Worm (Caenorhabditis elegans): Measurements from ENCODE around the gene F38B2.6.

The F38B2.6 gene

ce11 chrX:11281148-11281547 is at the start of gene F38B2.6:
Gene F38B2.6, minus strand, starts transcription at chrX:11281248.
- TF ChIP-seq ets-7 (tag; optimal IDR thresholded peaks at IDR 0.05) = no peak
- no peak for TF ChIP-seq tbx-37 (GFP tag; conservative IDR thresholded peaks at IDR 0.05)
- no peak for TF ChIP-seq flt-1 (GFP tag; IDR thresholded peaks at IDR 0.05)
- TF ChIP-seq F13C5.2 (tag; optimal IDR thresholded peaks at IDR 0.05) = no peak
- TF ChIP-seq hmg-4 (GFP tag; optimal IDR thresholded peaks at IDR 0.05) = no peak
- no peak for TF ChIP-seq hnd-1 (tag; optimal IDR thresholded peaks at IDR 0.05)
- TF ChIP-seq sea-1 (GFP tag; conservative IDR thresholded peaks at IDR 0.05) = no peak
- no peak for TF ChIP-seq hmbx-1 (tag; optimal IDR thresholded peaks at IDR 0.05)
- TF ChIP-seq tbx-11 (GFP tag; IDR thresholded peaks at IDR 0.05) = no peak
- no peak for TF ChIP-seq pes-1 (GFP tag; IDR thresholded peaks at IDR 0.05)
- TF ChIP-seq ama-1 (optimal IDR thresholded peaks at IDR 0.05) = no peak
- no peak for TF ChIP-seq tra-4 (tag; optimal IDR thresholded peaks at IDR 0.05)
- TF ChIP-seq aly-1 (tag; optimal IDR thresholded peaks at IDR 0.05) = no peak
- no peak for TF ChIP-seq ceh-36 (tag; optimal IDR thresholded peaks at IDR 0.05)
- TF ChIP-seq B0310.2 (tag; optimal IDR thresholded peaks at IDR 0.05) = no peak
- TF ChIP-seq scrt-1 (GFP tag; IDR thresholded peaks at IDR 0.05) = no peak
- no peak for TF ChIP-seq ceh-13 (GFP tag; optimal IDR thresholded peaks at IDR 0.05)

ce11 chrX:11329424-11329823 is 48.4 kb upstream of the F38B2.6 start, which contains the start of gene npr-9:
Gene npr-9, plus strand, starts transcription at chrX:11329724.
- no peak for TF ChIP-seq scrt-1 (GFP tag; IDR thresholded peaks at IDR 0.05)
- no peak for TF ChIP-seq sea-1 (GFP tag; conservative IDR thresholded peaks at IDR 0.05)
- TF ChIP-seq tra-4 (tag; optimal IDR thresholded peaks at IDR 0.05) = no peak
- no peak for TF ChIP-seq F13C5.2 (tag; optimal IDR thresholded peaks at IDR 0.05)
- no peak for TF ChIP-seq ets-7 (tag; optimal IDR thresholded peaks at IDR 0.05)
- TF ChIP-seq hmbx-1 (tag; optimal IDR thresholded peaks at IDR 0.05) = no peak
- no peak for TF ChIP-seq tbx-11 (GFP tag; IDR thresholded peaks at IDR 0.05)
- TF ChIP-seq hnd-1 (tag; optimal IDR thresholded peaks at IDR 0.05) = no peak
- no peak for TF ChIP-seq pes-1 (GFP tag; IDR thresholded peaks at IDR 0.05)
- TF ChIP-seq hmg-4 (GFP tag; optimal IDR thresholded peaks at IDR 0.05) = no peak
- TF ChIP-seq tbx-37 (GFP tag; conservative IDR thresholded peaks at IDR 0.05) = no peak

ce11 chrX:11328710-11329109 is 47.7 kb upstream of the F38B2.6 start:
- TF ChIP-seq F13C5.2 (tag; optimal IDR thresholded peaks at IDR 0.05) = no peak
- no peak for TF ChIP-seq pes-1 (GFP tag; IDR thresholded peaks at IDR 0.05)
- no peak for TF ChIP-seq flt-1 (GFP tag; IDR thresholded peaks at IDR 0.05)
- no peak for TF ChIP-seq hmbx-1 (tag; optimal IDR thresholded peaks at IDR 0.05)
- TF ChIP-seq ceh-13 (GFP tag; optimal IDR thresholded peaks at IDR 0.05) = no peak
- no peak for TF ChIP-seq tbx-11 (GFP tag; IDR thresholded peaks at IDR 0.05)

- TF ChIP-seq flt-1 (GFP tag; IDR thresholded peaks at IDR 0.05) (no peak), ceh-13 (GFP tag; optimal IDR thresholded peaks at IDR 0.05) (no peak), B0310.2 (tag; optimal IDR thresholded peaks at IDR 0.05) (no peak), tbx-37 (GFP tag; conservative IDR thresholded peaks at IDR 0.05) (no peak), hmbx-1 (tag; optimal IDR thresholded peaks at IDR 0.05) (no peak)
Observed at ce11 chrX:11326827-11327226, 45.8 kb upstream of the F38B2.6 start, which contains the start of gene ZK455.5. Gene ZK455.5, minus strand, starts transcription at chrX:11326927.

ce11 chrX:11324240-11324639 is 43.2 kb upstream of the F38B2.6 start, which contains the start of gene asm-2:
Gene asm-2, minus strand, starts transcription at chrX:11324251.
- TF ChIP-seq tbx-37 (GFP tag; conservative IDR thresholded peaks at IDR 0.05) = no peak

- TF ChIP-seq ets-7 (tag; optimal IDR thresholded peaks at IDR 0.05) (no peak), hmbx-1 (tag; optimal IDR thresholded peaks at IDR 0.05) (no peak), sea-1 (GFP tag; conservative IDR thresholded peaks at IDR 0.05) (no peak), scrt-1 (GFP tag; IDR thresholded peaks at IDR 0.05) (no peak), tbx-11 (GFP tag; IDR thresholded peaks at IDR 0.05) (no peak), tra-4 (tag; optimal IDR thresholded peaks at IDR 0.05) (no peak), flt-1 (GFP tag; IDR thresholded peaks at IDR 0.05) (no peak), hmg-4 (GFP tag; optimal IDR thresholded peaks at IDR 0.05) (no peak), ceh-13 (GFP tag; optimal IDR thresholded peaks at IDR 0.05) (no peak), F13C5.2 (tag; optimal IDR thresholded peaks at IDR 0.05) (no peak), ceh-36 (tag; optimal IDR thresholded peaks at IDR 0.05) (no peak), hnd-1 (tag; optimal IDR thresholded peaks at IDR 0.05) (no peak), ama-1 (optimal IDR thresholded peaks at IDR 0.05) (no peak), B0310.2 (tag; optimal IDR thresholded peaks at IDR 0.05) (no peak), aly-1 (tag; optimal IDR thresholded peaks at IDR 0.05) (no peak)
Observed at ce11 chrX:11323225-11323624, 42.2 kb upstream of the F38B2.6 start.

- no peak for TF ChIP-seq pes-1 (GFP tag; IDR thresholded peaks at IDR 0.05)
- no peak for TF ChIP-seq hmg-4 (GFP tag; optimal IDR thresholded peaks at IDR 0.05)
- no peak for TF ChIP-seq tbx-11 (GFP tag; IDR thresholded peaks at IDR 0.05)
- TF ChIP-seq tra-4 (tag; optimal IDR thresholded peaks at IDR 0.05) = no peak
- no peak for TF ChIP-seq ama-1 (optimal IDR thresholded peaks at IDR 0.05)
- TF ChIP-seq hmbx-1 (tag; optimal IDR thresholded peaks at IDR 0.05) = no peak
- no peak for TF ChIP-seq F13C5.2 (tag; optimal IDR thresholded peaks at IDR 0.05)
- TF ChIP-seq tbx-37 (GFP tag; conservative IDR thresholded peaks at IDR 0.05) = no peak
- TF ChIP-seq scrt-1 (GFP tag; IDR thresholded peaks at IDR 0.05) = no peak
- no peak for TF ChIP-seq ets-7 (tag; optimal IDR thresholded peaks at IDR 0.05)
- no peak for TF ChIP-seq aly-1 (tag; optimal IDR thresholded peaks at IDR 0.05)
- no peak for TF ChIP-seq hnd-1 (tag; optimal IDR thresholded peaks at IDR 0.05)
- no peak for TF ChIP-seq sea-1 (GFP tag; conservative IDR thresholded peaks at IDR 0.05)
- no peak for TF ChIP-seq ceh-36 (tag; optimal IDR thresholded peaks at IDR 0.05)
- no peak for TF ChIP-seq flt-1 (GFP tag; IDR thresholded peaks at IDR 0.05)
- TF ChIP-seq B0310.2 (tag; optimal IDR thresholded peaks at IDR 0.05) = no peak
- TF ChIP-seq ceh-13 (GFP tag; optimal IDR thresholded peaks at IDR 0.05) = no peak
Observed at ce11 chrX:11317939-11318338, 36.9 kb upstream of the F38B2.6 start, which contains the start of gene hizr-1. Gene hizr-1, plus strand, starts transcription at chrX:11318278.

- no peak for TF ChIP-seq ceh-13 (GFP tag; optimal IDR thresholded peaks at IDR 0.05)
- TF ChIP-seq hmg-4 (GFP tag; optimal IDR thresholded peaks at IDR 0.05) = no peak
- TF ChIP-seq tbx-11 (GFP tag; IDR thresholded peaks at IDR 0.05) = no peak
- no peak for TF ChIP-seq aly-1 (tag; optimal IDR thresholded peaks at IDR 0.05)
- no peak for TF ChIP-seq hmbx-1 (tag; optimal IDR thresholded peaks at IDR 0.05)
- no peak for TF ChIP-seq pes-1 (GFP tag; IDR thresholded peaks at IDR 0.05)
- TF ChIP-seq B0310.2 (tag; optimal IDR thresholded peaks at IDR 0.05) = no peak
- TF ChIP-seq ceh-36 (tag; optimal IDR thresholded peaks at IDR 0.05) = no peak
- no peak for TF ChIP-seq tbx-37 (GFP tag; conservative IDR thresholded peaks at IDR 0.05)
- no peak for TF ChIP-seq ama-1 (optimal IDR thresholded peaks at IDR 0.05)
- no peak for TF ChIP-seq F13C5.2 (tag; optimal IDR thresholded peaks at IDR 0.05)
- no peak for TF ChIP-seq ets-7 (tag; optimal IDR thresholded peaks at IDR 0.05)
- TF ChIP-seq sea-1 (GFP tag; conservative IDR thresholded peaks at IDR 0.05) = no peak
- TF ChIP-seq flt-1 (GFP tag; IDR thresholded peaks at IDR 0.05) = no peak
- TF ChIP-seq hnd-1 (tag; optimal IDR thresholded peaks at IDR 0.05) = no peak
- no peak for TF ChIP-seq scrt-1 (GFP tag; IDR thresholded peaks at IDR 0.05)
- no peak for TF ChIP-seq tra-4 (tag; optimal IDR thresholded peaks at IDR 0.05)
Observed at ce11 chrX:11316750-11317149, 35.7 kb upstream of the F38B2.6 start, which contains the start of gene nlp-57. Gene nlp-57, plus strand, starts transcription at chrX:11317050.
